Worm (Caenorhabditis elegans) whole organism, L4/young adult: ENCODE results near the gene C11E4.8.

Experiments
- W03F9.2 ChIP-seq: fragments of 150-350 bp; optimal IDR thresholded peaks from 2 replicates; lab custom pipeline; 2014; ENCODE audit warnings: missing biosample characterization, missing genetic modification characterization
- dao-5 ChIP-seq: sonication (generic microtip); optimal IDR thresholded peaks from 2 replicates; lab custom pipeline; 2016; ENCODE audit warnings: missing genotype, missing genetic modification characterization, moderate library complexity, missing compliant biosample characterization
- him-1 ChIP-seq: sonication (generic microtip); optimal IDR thresholded peaks from 2 replicates; lab custom pipeline; 2016; ENCODE audit warnings: missing genotype, missing genetic modification reagents, missing genetic modification characterization, missing compliant biosample characterization

Gene C11E4.8

ce11 chrX:9629552-9629951, 9.3 kb downstream of the C11E4.8 start:
- no peak for TF ChIP-seq dao-5
- TF ChIP-seq him-1 (tag; lab: Kevin White, UChicago): no peak
- TF ChIP-seq W03F9.2: no peak

- TF ChIP-seq him-1 (tag; lab: Kevin White, UChicago) (no peak), dao-5 (no peak), W03F9.2 (no peak)
Measured at ce11 chrX:9634925-9635324, 14.7 kb downstream of the C11E4.8 start, which contains the start of gene F34H10.3. Gene F34H10.3 (minus strand): TSS chrX:9635025.

- no peak for TF ChIP-seq W03F9.2
- TF ChIP-seq him-1 (tag; lab: Kevin White, UChicago): no peak
- TF ChIP-seq dao-5: no peak
Measured at ce11 chrX:9635376-9635775, 15.1 kb downstream of the C11E4.8 start, which contains the start of gene F34H10.5. Gene F34H10.5 (plus strand): TSS chrX:9635676.

- TF ChIP-seq him-1 (tag; lab: Kevin White, UChicago) (no peak), dao-5 (no peak)
Measured at ce11 chrX:9637137-9637536, 16.9 kb downstream of the C11E4.8 start.

ce11 chrX:9637700-9638099, 17.5 kb downstream of the C11E4.8 start:
- TF ChIP-seq him-1 (tag; lab: Kevin White, UChicago) (peak; percentile 34), dao-5 (no peak)

- no peak for TF ChIP-seq W03F9.2
- TF ChIP-seq dao-5: no peak
- TF ChIP-seq him-1 (tag; lab: Kevin White, UChicago): no peak
Measured at ce11 chrX:9638825-9639474, 18.7 kb downstream of the C11E4.8 start.

- TF ChIP-seq him-1 (tag; lab: Kevin White, UChicago) (no peak), W03F9.2 (no peak), dao-5 (no peak)
Measured at ce11 chrX:9640902-9641301, 20.7 kb downstream of the C11E4.8 start.

ce11 chrX:9642775-9643461, 22.7 kb downstream of the C11E4.8 start:
- TF ChIP-seq him-1 (tag; lab: Kevin White, UChicago): no peak

ce11 chrX:9648098-9648574, 27.9 kb downstream of the C11E4.8 start, which contains the start of gene F34H10.4:
Gene F34H10.4 (plus strand): TSS chrX:9648524.
- TF ChIP-seq dao-5 (no peak), him-1 (tag; lab: Kevin White, UChicago) (no peak), W03F9.2 (no peak)

ce11 chrX:9653016-9653415, 32.8 kb downstream of the C11E4.8 start, which contains the start of gene aex-2:
Gene aex-2 (minus strand): TSS chrX:9653116.
- TF ChIP-seq dao-5: no peak
- TF ChIP-seq him-1 (tag; lab: Kevin White, UChicago): no peak
- no peak for TF ChIP-seq W03F9.2

ce11 chrX:9653478-9653877, 33.2 kb downstream of the C11E4.8 start:
- TF ChIP-seq W03F9.2: no peak
- TF ChIP-seq him-1 (tag; lab: Kevin White, UChicago): no peak
- TF ChIP-seq dao-5: no peak

- no peak for TF ChIP-seq him-1 (tag; lab: Kevin White, UChicago)
- no peak for TF ChIP-seq dao-5
- TF ChIP-seq W03F9.2: no peak
Measured at ce11 chrX:9654232-9654631, 34.0 kb downstream of the C11E4.8 start.

ce11 chrX:9656772-9657171, 36.5 kb downstream of the C11E4.8 start:
- TF ChIP-seq W03F9.2 (no peak), him-1 (tag; lab: Kevin White, UChicago) (no peak), dao-5 (no peak)

ce11 chrX:9665944-9666343, 45.7 kb downstream of the C11E4.8 start:
- TF ChIP-seq dao-5 (no peak), W03F9.2 (no peak), him-1 (tag; lab: Kevin White, UChicago) (no peak)

- TF ChIP-seq dao-5: no peak
- no peak for TF ChIP-seq W03F9.2
- no peak for TF ChIP-seq him-1 (tag; lab: Kevin White, UChicago)
Measured at ce11 chrX:9667391-9667790, 47.2 kb downstream of the C11E4.8 start.
